Worm (Caenorhabditis elegans): ENCODE data around the gene dmsr-14.

Gene dmsr-14

DNA sequence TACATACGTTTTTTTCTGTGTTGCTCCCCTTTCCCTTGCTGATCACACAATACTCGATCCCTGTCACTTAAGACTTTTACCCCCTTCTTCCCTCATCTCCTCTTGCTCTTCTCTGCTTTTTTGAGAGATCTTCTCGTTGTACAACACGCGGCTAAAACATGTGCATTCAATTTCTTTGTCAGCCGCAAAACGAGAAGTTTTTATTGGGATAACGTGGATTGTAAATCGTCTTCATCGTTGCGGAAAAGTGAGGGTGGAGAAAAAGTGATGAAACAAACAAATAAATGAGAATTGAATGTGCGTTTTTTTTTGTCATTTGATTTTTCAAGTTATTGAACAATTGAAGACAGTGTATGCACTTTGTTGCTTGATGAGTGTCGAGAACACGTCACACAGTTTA, 47.6 kb downstream of the dmsr-14 start:
- no peak for TF ChIP-seq tab-1 (GFP tag; IDR thresholded peaks at IDR 0.05)
- TF ChIP-seq ztf-29 (GFP tag; IDR thresholded peaks at IDR 0.05) = no peak
- no peak for TF ChIP-seq ztf-23 (GFP tag; IDR thresholded peaks at IDR 0.05)
- no peak for TF ChIP-seq klf-2 (GFP tag; conservative IDR thresholded peaks at IDR 0.05)
- no peak for TF ChIP-seq cog-1 (tag; optimal IDR thresholded peaks at IDR 0.05)
- TF ChIP-seq flt-1 (GFP tag; IDR thresholded peaks at IDR 0.05) = no peak
- no peak for TF ChIP-seq T22C8.4 (GFP tag; IDR thresholded peaks at IDR 0.05)
- no peak for TF ChIP-seq med-1 (GFP tag; optimal IDR thresholded peaks at IDR 0.05; ENCODE audit: insufficient read depth)
- TF ChIP-seq ref-1 (GFP tag; conservative IDR thresholded peaks at IDR 0.05) = no peak

DNA sequence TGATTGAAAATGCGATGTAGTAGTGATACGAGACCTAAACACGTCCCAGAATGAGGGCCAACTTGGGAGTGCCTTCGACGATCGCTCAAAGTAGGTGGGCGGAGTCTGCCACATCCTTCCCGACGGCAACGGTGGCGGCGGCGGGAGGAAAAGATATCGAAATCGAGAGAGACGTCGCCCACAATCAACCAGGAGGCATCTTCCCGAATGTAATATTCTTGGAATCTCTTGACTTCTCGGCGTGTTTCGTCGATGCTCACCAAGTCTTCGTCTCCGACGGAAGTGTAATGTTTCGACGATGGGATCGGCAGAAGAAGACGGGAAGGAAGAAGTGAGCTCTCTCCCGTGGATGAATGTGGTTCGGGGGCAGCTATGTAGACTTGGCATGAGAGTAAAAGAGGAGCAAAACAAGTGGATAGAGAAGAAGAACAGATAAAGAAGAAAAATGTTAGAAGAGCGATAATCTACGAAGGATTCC, 48.6 kb downstream of the dmsr-14 start, which contains the start of the genes T25F10.1 and clik-1:
Gene T25F10.1, plus strand, starts transcription at position 51 of the 478 bp plus-strand sequence.
Gene clik-1, minus strand, starts transcription at position 281 of the 478 bp plus-strand sequence.
- TF ChIP-seq klf-2 (GFP tag; conservative IDR thresholded peaks at IDR 0.05) = no peak
- TF ChIP-seq med-1 (GFP tag; optimal IDR thresholded peaks at IDR 0.05; ENCODE audit: insufficient read depth) = no peak
- TF ChIP-seq flt-1 (GFP tag; IDR thresholded peaks at IDR 0.05) = no peak
- TF ChIP-seq ref-1 (GFP tag; conservative IDR thresholded peaks at IDR 0.05) = no peak
- TF ChIP-seq ztf-23 (GFP tag; IDR thresholded peaks at IDR 0.05) = no peak
- TF ChIP-seq ztf-29 (GFP tag; IDR thresholded peaks at IDR 0.05) = no peak
- no peak for TF ChIP-seq tab-1 (GFP tag; IDR thresholded peaks at IDR 0.05)
- no peak for TF ChIP-seq cog-1 (tag; optimal IDR thresholded peaks at IDR 0.05)
- TF ChIP-seq T22C8.4 (GFP tag; IDR thresholded peaks at IDR 0.05) = no peak

DNA sequence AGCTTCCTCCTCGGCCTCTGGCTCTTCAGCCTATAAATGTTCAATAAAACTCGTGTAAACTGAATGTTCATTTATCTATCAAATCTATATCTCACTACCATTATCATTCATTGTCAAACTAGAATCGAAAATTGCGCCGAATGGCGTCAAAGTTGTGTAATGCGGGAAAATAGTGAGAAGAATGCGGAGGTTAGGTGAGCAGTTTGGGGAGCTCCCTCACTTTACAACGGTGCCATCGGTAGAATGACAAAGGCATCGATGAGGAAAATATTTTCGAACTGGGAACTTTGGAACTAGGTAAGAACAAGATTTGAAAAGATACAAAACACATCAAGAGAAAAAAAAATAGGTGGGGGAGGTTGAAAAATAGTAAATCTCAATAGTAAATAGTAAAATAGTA, 49.5 kb downstream of the dmsr-14 start:
- no peak for TF ChIP-seq ztf-29 (GFP tag; IDR thresholded peaks at IDR 0.05)
- TF ChIP-seq ref-1 (GFP tag; conservative IDR thresholded peaks at IDR 0.05) = no peak
- no peak for TF ChIP-seq klf-2 (GFP tag; conservative IDR thresholded peaks at IDR 0.05)
- no peak for TF ChIP-seq med-1 (GFP tag; optimal IDR thresholded peaks at IDR 0.05; ENCODE audit: insufficient read depth)
- TF ChIP-seq cog-1 (tag; optimal IDR thresholded peaks at IDR 0.05) = no peak
- TF ChIP-seq tab-1 (GFP tag; IDR thresholded peaks at IDR 0.05) = no peak
- TF ChIP-seq ztf-23 (GFP tag; IDR thresholded peaks at IDR 0.05) = no peak
- no peak for TF ChIP-seq flt-1 (GFP tag; IDR thresholded peaks at IDR 0.05)
- no peak for TF ChIP-seq T22C8.4 (GFP tag; IDR thresholded peaks at IDR 0.05)
